Fruit fly (Drosophila melanogaster): ENCODE measurements around the gene onecut.
A peak's percentile ranks its signal among the peaks of the same experiment; 100 is the strongest.

The onecut gene

DNA sequence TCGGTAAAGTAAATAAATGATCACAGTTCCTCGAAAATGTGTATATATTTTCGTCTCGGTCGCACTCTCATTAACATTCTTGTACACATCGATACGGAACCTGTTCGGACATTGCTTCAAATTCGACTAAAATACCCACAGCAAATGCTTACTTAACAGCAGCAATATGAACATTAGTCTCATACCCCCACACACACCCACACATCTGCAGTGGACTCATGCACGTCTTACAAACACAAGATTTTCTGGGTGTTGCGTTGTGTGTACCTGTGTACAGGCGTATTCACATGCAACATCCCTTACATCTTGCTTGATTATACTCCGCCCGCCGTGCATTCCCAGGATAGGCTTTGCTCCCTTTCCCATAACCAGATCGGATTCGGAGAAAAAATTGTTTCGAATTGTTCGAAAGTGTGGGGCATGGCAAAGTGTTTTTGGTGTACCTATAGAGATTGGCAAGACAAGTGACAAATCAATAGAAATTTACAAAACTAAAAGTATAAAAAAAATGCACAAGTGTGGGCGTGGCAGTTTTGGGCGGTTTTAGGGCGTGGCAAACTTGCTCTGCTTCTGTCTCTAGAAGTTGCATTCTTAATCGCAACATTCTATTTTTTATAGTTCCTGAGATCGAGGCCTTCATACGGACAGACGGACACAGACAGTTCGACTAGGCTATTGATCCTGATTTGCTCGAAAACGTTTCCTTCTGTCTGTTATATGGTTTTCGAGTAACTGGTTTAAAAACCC, 18.6 kb upstream of the onecut start, which contains the start of gene mav (continued):
- TF ChIP-seq CG13624 (GFP tag; optimal IDR thresholded peaks at IDR 0.05) (no peak), CG7745 (tag; optimal IDR thresholded peaks at IDR 0.05) (no peak), ewg (GFP tag; optimal IDR thresholded peaks at IDR 0.05) (no peak), Scr (GFP tag; IDR thresholded peaks at IDR 0.05; ENCODE audit: partially characterized antibody) (no peak), CG17802 (tag; optimal IDR thresholded peaks at IDR 0.05) (peak; percentile 48), Med (GFP tag) (peak; percentile 52), CG18764 (GFP tag; optimal IDR thresholded peaks at IDR 0.05) (no peak), CG13296 (GFP tag; optimal IDR thresholded peaks at IDR 0.05) (peak; percentile 16), CG13894 (tag; optimal IDR thresholded peaks at IDR 0.05) (peak; percentile 49), CG14965 (GFP tag; optimal IDR thresholded peaks at IDR 0.05; ENCODE audit: borderline replicate concordance) (no peak), CG30020 (tag; optimal IDR thresholded peaks at IDR 0.05) (peak; percentile 72), corto (GFP tag; optimal IDR thresholded peaks at IDR 0.05) (peak; percentile 14), Taf1 (GFP tag; IDR thresholded peaks at IDR 0.05) (no peak), CG10321 (GFP tag; IDR thresholded peaks at IDR 0.05) (peak; percentile 49; the same call in 1 of the 2 replicates), CG7372 (GFP tag; IDR thresholded peaks at IDR 0.05) (no peak), dysf (GFP tag; IDR thresholded peaks at IDR 0.05) (no peak), CG12769 (tag; optimal IDR thresholded peaks at IDR 0.05) (peak; percentile 61), CG2199 (GFP tag; IDR thresholded peaks at IDR 0.05) (peak; percentile 93), MESR4 (GFP tag; optimal IDR thresholded peaks at IDR 0.05) (peak; percentile 63), wek (GFP tag; optimal IDR thresholded peaks at IDR 0.05) (peak; percentile 39), nom (GFP tag; optimal IDR thresholded peaks at IDR 0.05) (peak; percentile 59), Hr78 (GFP tag; optimal IDR thresholded peaks at IDR 0.05) (no peak), D19A (tag; optimal IDR thresholded peaks at IDR 0.05) (peak; percentile 13), pfk (GFP tag; optimal IDR thresholded peaks at IDR 0.05) (peak; percentile 9), Optix (GFP tag; IDR thresholded peaks at IDR 0.05) (no peak)

DNA sequence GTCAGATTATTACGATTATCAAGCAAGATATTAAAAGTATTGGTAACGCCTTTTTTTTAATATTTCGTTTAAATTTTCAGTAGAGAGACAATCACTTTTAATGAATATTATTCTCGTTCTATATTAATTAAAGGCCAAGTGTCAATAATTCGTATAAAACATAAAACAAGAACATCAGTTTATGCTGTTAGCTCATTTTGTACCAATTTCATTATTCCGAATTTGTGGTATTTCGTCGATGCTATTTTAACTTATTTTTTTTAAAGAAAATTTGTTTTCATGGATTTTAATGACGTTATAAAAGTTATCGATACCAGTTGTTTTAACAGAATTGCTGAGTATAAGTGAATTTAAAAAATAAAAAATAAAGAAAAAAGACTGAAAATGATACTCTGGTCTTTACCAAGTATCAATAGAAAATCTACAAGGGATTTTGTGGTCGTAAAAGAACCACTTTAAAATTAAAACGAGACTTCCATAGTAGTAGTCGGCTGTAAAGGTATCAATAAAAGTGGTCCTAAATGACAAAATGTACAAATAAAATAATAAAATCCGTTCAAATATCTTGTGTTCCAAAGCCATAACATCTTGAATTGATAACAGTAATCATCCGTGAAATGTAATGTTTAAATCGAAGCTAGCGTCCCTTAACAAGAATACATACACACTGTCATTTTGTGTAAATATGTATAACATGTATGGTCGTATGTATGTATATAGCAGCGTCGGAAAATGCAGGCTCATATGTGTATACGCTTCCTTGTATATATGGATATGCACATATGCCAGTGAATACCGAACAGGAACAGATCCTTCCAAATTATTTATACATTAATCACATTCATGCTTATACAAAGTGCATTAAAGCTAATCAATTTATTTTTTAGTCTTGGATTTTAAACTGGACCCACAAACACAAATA, 3.2 kb upstream of the onecut start, which contains the start of gene Eph:
TSS of gene Eph (plus strand) at position 287 of the 922 bp plus-strand sequence.
- TF ChIP-seq Nf-YB (GFP tag; optimal IDR thresholded peaks at IDR 0.05) (no peak), CG17802 (tag; optimal IDR thresholded peaks at IDR 0.05) (peak; percentile 95), CG4617 (GFP tag; optimal IDR thresholded peaks at IDR 0.05; ENCODE audit: borderline replicate concordance) (peak; percentile 60), pzg (GFP tag; optimal IDR thresholded peaks at IDR 0.05) (peak; percentile 49), CG15601 (tag; optimal IDR thresholded peaks at IDR 0.05) (no peak), BEAF-32 (GFP tag; optimal IDR thresholded peaks at IDR 0.05) (peak; percentile 50), NC2α (GFP tag; optimal IDR thresholded peaks at IDR 0.05) (no peak), row (GFP tag; IDR thresholded peaks at IDR 0.05) (peak; percentile 66; the same call in 1 of the 3 replicates), aop (GFP tag; IDR thresholded peaks at IDR 0.05) (no peak), CG12659 (GFP tag; optimal IDR thresholded peaks at IDR 0.05) (peak; percentile 52), CG11695 (GFP tag; IDR thresholded peaks at IDR 0.05) (no peak), lola (GFP tag; optimal IDR thresholded peaks at IDR 0.05) (no peak), CG1024 (GFP tag; IDR thresholded peaks at IDR 0.05) (peak; percentile 96), CG17912 (GFP tag; optimal IDR thresholded peaks at IDR 0.05) (no peak), cg (GFP tag; optimal IDR thresholded peaks at IDR 0.05) (peak; percentile 77), dmrt11E (tag; optimal IDR thresholded peaks at IDR 0.05) (peak; percentile 22), YL-1 (GFP tag; optimal IDR thresholded peaks at IDR 0.05) (peak; percentile 30), zen (tag; optimal IDR thresholded peaks at IDR 0.05) (peak; percentile 58), CG10431 (GFP tag; optimal IDR thresholded peaks at IDR 0.05) (peak; percentile 88), CG8359 (GFP tag; optimal IDR thresholded peaks at IDR 0.05; ENCODE audit: borderline replicate concordance) (no peak), CG2116 (GFP tag; optimal IDR thresholded peaks at IDR 0.05) (peak; percentile 39), Sry-δ (GFP tag; optimal IDR thresholded peaks at IDR 0.05) (peak; percentile 19)

Data from whole organism, embryonic.